Fruit fly (Drosophila melanogaster) whole organism, embryonic: ENCODE results near the gene CG12519.

Source experiments
- Atf6 ChIP-seq: fragments of 200-800 bp; sonication (Bioruptor generic); IDR thresholded peaks from 2 replicates; pipeline ENCODE4 v1.3.6; 2022; ENCODE audit warnings: missing biosample characterization, missing genetic modification characterization
- BEAF-32 ChIP-seq: fragments of 200-800 bp; sonication (Bioruptor generic); optimal IDR thresholded peaks from 3 replicates; lab custom pipeline; 2017; ENCODE audit warnings: missing biosample characterization, missing genetic modification characterization, mild to moderate bottlenecking, moderate library complexity, missing genetic modification reagents
- Bteb2 ChIP-seq: fragments of 200-800 bp; sonication (Bioruptor generic); optimal IDR thresholded peaks from 2 replicates; lab custom pipeline; 2016; ENCODE audit warnings: missing biosample characterization, missing genetic modification characterization
- CG1024 ChIP-seq: fragments of 200-800 bp; sonication (Bioruptor generic); IDR thresholded peaks from 2 replicates; pipeline ENCODE4 v1.3.6; 2022; ENCODE audit warnings: missing biosample characterization, missing genetic modification characterization
- CG10543 ChIP-seq: fragments of 200-800 bp; sonication (Bioruptor generic); optimal IDR thresholded peaks from 3 replicates; lab custom pipeline; 2017; ENCODE audit warnings: missing biosample characterization, mild to moderate bottlenecking, missing genetic modification characterization, moderate library complexity
- CG11085 ChIP-seq: fragments of 200-800 bp; sonication (Bioruptor generic); IDR thresholded peaks from 2 replicates; pipeline ENCODE4 v1.3.6; 2022; ENCODE audit warnings: missing biosample characterization, missing genetic modification characterization
- CG11093 ChIP-seq: fragments of 200-800 bp; sonication (Bioruptor generic); IDR thresholded peaks from 3 replicates; pipeline ENCODE4 v1.3.6; 2022; ENCODE audit warnings: missing biosample characterization, missing genetic modification characterization
- CG11504 ChIP-seq: fragments of 200-800 bp; sonication (Bioruptor generic); optimal IDR thresholded peaks from 3 replicates; lab custom pipeline; 2019; ENCODE audit warnings: missing biosample characterization, mild to moderate bottlenecking, missing genetic modification characterization, moderate library complexity
- CG11696 ChIP-seq: fragments of 200-800 bp; sonication (Bioruptor generic); IDR thresholded peaks from 2 replicates; pipeline ENCODE4 v1.3.6; 2022; ENCODE audit warnings: missing biosample characterization, missing genetic modification characterization
- CG12236 ChIP-seq: fragments of 200-800 bp; sonication (Bioruptor generic); optimal IDR thresholded peaks from 2 replicates; lab custom pipeline; 2016; ENCODE audit warnings: missing biosample characterization, missing genetic modification characterization
- CG13894 ChIP-seq: fragments of 200-800 bp; sonication (Bioruptor generic); optimal IDR thresholded peaks from 3 replicates; lab custom pipeline; 2018; ENCODE audit warnings: missing biosample characterization, mild to moderate bottlenecking, missing genetic modification characterization, moderate library complexity
- CG14441 ChIP-seq: fragments of 200-800 bp; sonication (Bioruptor generic); IDR thresholded peaks from 2 replicates; pipeline ENCODE4 v1.3.6; 2022; ENCODE audit warnings: missing biosample characterization, missing genetic modification characterization
- CG15514 ChIP-seq: fragments of 200-800 bp; sonication (Bioruptor generic); optimal IDR thresholded peaks from 3 replicates; lab custom pipeline; 2017; ENCODE audit warnings: missing biosample characterization, missing genetic modification characterization, mild to moderate bottlenecking, moderate library complexity, missing genetic modification reagents
- CG15601 ChIP-seq: fragments of 200-800 bp; sonication (Bioruptor generic); optimal IDR thresholded peaks from 3 replicates; lab custom pipeline; 2019; ENCODE audit warnings: missing biosample characterization, mild to moderate bottlenecking, missing genetic modification characterization, moderate library complexity
- CG1603 ChIP-seq: fragments of 200-800 bp; sonication (Bioruptor generic); optimal IDR thresholded peaks from 2 replicates; lab custom pipeline; 2019; ENCODE audit warnings: missing biosample characterization, mild to moderate bottlenecking, missing genetic modification characterization, moderate library complexity
- CG17359 ChIP-seq: fragments of 200-800 bp; sonication (Bioruptor generic); optimal IDR thresholded peaks from 3 replicates; lab custom pipeline; 2018; ENCODE audit warnings: missing biosample characterization, mild to moderate bottlenecking, missing genetic modification characterization, moderate library complexity
- CG18764 ChIP-seq: fragments of 200-800 bp; sonication (Bioruptor generic); optimal IDR thresholded peaks from 3 replicates; lab custom pipeline; 2016; ENCODE audit warnings: missing biosample characterization, missing genetic modification characterization
- CG2875 ChIP-seq: fragments of 200-800 bp; sonication (Bioruptor generic); optimal IDR thresholded peaks from 2 replicates; lab custom pipeline; 2017; ENCODE audit warnings: missing biosample characterization, mild to moderate bottlenecking, missing genetic modification characterization, missing genetic modification reagents
- CG2889 ChIP-seq: fragments of 200-800 bp; sonication (Bioruptor generic); IDR thresholded peaks from 3 replicates; pipeline ENCODE4 v1.3.6; 2022; ENCODE audit warnings: missing biosample characterization, missing genetic modification characterization
- CG33213 ChIP-seq: fragments of 200-800 bp; sonication (Bioruptor generic); optimal IDR thresholded peaks from 3 replicates; lab custom pipeline; 2016; ENCODE audit warnings: missing biosample characterization, missing genetic modification characterization
- CG34376 ChIP-seq: fragments of 200-800 bp; sonication (Bioruptor generic); optimal IDR thresholded peaks from 2 replicates; lab custom pipeline; 2018; ENCODE audit warnings: missing biosample characterization, mild to moderate bottlenecking, missing genetic modification characterization
- CG6175 ChIP-seq: fragments of 200-800 bp; sonication (Bioruptor generic); IDR thresholded peaks from 3 replicates; pipeline ENCODE4 v1.3.6; 2022; ENCODE audit warnings: missing biosample characterization, missing genetic modification characterization
- CG6689 ChIP-seq: fragments of 200-800 bp; sonication (Bioruptor generic); IDR thresholded peaks from 2 replicates; pipeline ENCODE4 v1.3.6; 2022; ENCODE audit warnings: missing biosample characterization, missing genetic modification characterization
- CG7271 ChIP-seq: fragments of 200-800 bp; sonication (Bioruptor generic); optimal IDR thresholded peaks from 2 replicates; lab custom pipeline; 2018; ENCODE audit warnings: missing biosample characterization, mild to moderate bottlenecking, missing genetic modification characterization, moderate library complexity
- Chrac-16 ChIP-seq: fragments of 200-800 bp; sonication (Bioruptor generic); optimal IDR thresholded peaks from 3 replicates; lab custom pipeline; 2016; ENCODE audit warnings: missing biosample characterization, missing genetic modification characterization
- Dad ChIP-seq: fragments of 200-800 bp; sonication (Bioruptor generic); optimal IDR thresholded peaks from 3 replicates; lab custom pipeline; 2016; ENCODE audit warnings: missing biosample characterization, missing genetic modification characterization
- Dfd ChIP-seq, 2 experiments: fragments of >200 bp; optimal IDR thresholded peaks; 2 replicates each; lab custom pipeline; 2017; ENCODE audit warnings: missing biosample characterization in 2 of 2, missing genetic modification characterization in 2 of 2
- Eip74EF ChIP-seq, 2 experiments: fragments of 200-800 bp in 1 of 2; fragments of >200 bp in 1 of 2; sonication (Bioruptor generic) in 1 of 2; optimal IDR thresholded peaks; 2 replicates each; lab custom pipeline; 2017 to 2019; ENCODE audit warnings: missing biosample characterization in 2 of 2, missing genetic modification characterization in 2 of 2, mild to moderate bottlenecking in 1 of 2, moderate library complexity in 1 of 2
- H2.0 ChIP-seq: fragments of 200-800 bp; sonication (Bioruptor generic); IDR thresholded peaks from 2 replicates; pipeline ENCODE4 v1.3.6; 2022; ENCODE audit warnings: missing biosample characterization, missing genetic modification characterization
- MBD-R2 ChIP-seq: fragments of 200-800 bp; sonication (Bioruptor generic); IDR thresholded peaks from 2 replicates; pipeline ENCODE4 v1.3.6; 2022; ENCODE audit warnings: missing biosample characterization, missing genetic modification characterization
- Nf-YC ChIP-seq: fragments of 200-800 bp; optimal IDR thresholded peaks from 3 replicates; lab custom pipeline; 2019; ENCODE audit warnings: missing biosample characterization, mild to moderate bottlenecking, missing genetic modification characterization, moderate library complexity
- Optix ChIP-seq: fragments of 200-800 bp; sonication (Bioruptor generic); IDR thresholded peaks from 3 replicates; pipeline ENCODE4 v1.3.6; 2022; ENCODE audit warnings: missing biosample characterization, missing genetic modification characterization
- Pdp1 ChIP-seq, 2 experiments: fragments of 200-800 bp; sonication (Bioruptor generic); optimal IDR thresholded peaks; 3 replicates each; lab custom pipeline; 2016; ENCODE audit warnings: missing biosample characterization in 2 of 2, missing genetic modification characterization in 2 of 2, mild to moderate bottlenecking in 1 of 2, moderate library complexity in 1 of 2
- YL-1 ChIP-seq: fragments of 200-800 bp; sonication (Bioruptor generic); optimal IDR thresholded peaks from 3 replicates; lab custom pipeline; 2017; ENCODE audit warnings: missing biosample characterization, mild to moderate bottlenecking, missing genetic modification characterization
- bab2 ChIP-seq: fragments of 200-800 bp; sonication (Bioruptor generic); optimal IDR thresholded peaks from 2 replicates; lab custom pipeline; 2016; ENCODE audit warnings: missing biosample characterization, missing genetic modification characterization
- bowl ChIP-seq: fragments of 200-800 bp; sonication (Bioruptor generic); IDR thresholded peaks from 2 replicates; pipeline ENCODE4 v1.3.6; 2022; ENCODE audit warnings: missing biosample characterization, missing genetic modification characterization
- br ChIP-seq: fragments of >200 bp; optimal IDR thresholded peaks from 2 replicates; lab custom pipeline; 2017
- cwo ChIP-seq: fragments of 200-800 bp; sonication (Bioruptor generic); optimal IDR thresholded peaks from 3 replicates; lab custom pipeline; 2017; ENCODE audit warnings: missing biosample characterization, missing genetic modification characterization, mild to moderate bottlenecking, moderate library complexity, missing genetic modification reagents
- dmrt99B ChIP-seq: fragments of 200-800 bp; sonication (Bioruptor generic); optimal IDR thresholded peaks from 2 replicates; lab custom pipeline; 2018; ENCODE audit warnings: missing biosample characterization, mild to moderate bottlenecking, missing genetic modification characterization, moderate library complexity
- her ChIP-seq: fragments of 200-800 bp; sonication (Bioruptor generic); optimal IDR thresholded peaks from 2 replicates; lab custom pipeline; 2016; ENCODE audit warnings: missing biosample characterization, missing genetic modification characterization
- insv ChIP-seq, 2 experiments: fragments of 200-800 bp; sonication (Bioruptor generic); optimal IDR thresholded peaks; 3 replicates each; lab custom pipeline; 2016 to 2018; ENCODE audit warnings: missing biosample characterization in 2 of 2, missing genetic modification characterization in 2 of 2
- jumu ChIP-seq: fragments of 200-800 bp; sonication (Bioruptor generic); optimal IDR thresholded peaks from 3 replicates; lab custom pipeline; 2016; ENCODE audit warnings: missing biosample characterization, missing genetic modification characterization
- mam ChIP-seq: fragments of 200-800 bp; sonication (Bioruptor generic); optimal IDR thresholded peaks from 3 replicates; lab custom pipeline; 2016; ENCODE audit warnings: missing biosample characterization, missing genetic modification characterization
- nmo ChIP-seq: fragments of 200-800 bp; sonication (Bioruptor generic); optimal IDR thresholded peaks from 2 replicates; lab custom pipeline; 2018; ENCODE audit warnings: missing biosample characterization, mild to moderate bottlenecking, missing genetic modification characterization, moderate library complexity
- onecut ChIP-seq: fragments of 200-800 bp; sonication (Bioruptor generic); IDR thresholded peaks from 2 replicates; pipeline ENCODE4 v1.3.6; 2022; ENCODE audit warnings: missing biosample characterization, missing genetic modification characterization
- pan ChIP-seq, 4 experiments: fragments of >200 bp in 3 of 4; fragments of 200-800 bp in 1 of 4; sonication (Bioruptor generic) in 1 of 4; optimal IDR thresholded peaks in 3 of 4; IDR thresholded peaks in 1 of 4; 2 replicates each; pipeline versions ENCODE4 v1.3.6 to Lab custom; 2017 to 2022; ENCODE audit warnings: missing biosample characterization in 2 of 4, missing genetic modification characterization in 2 of 4, mixed read lengths in 1 of 4
- pita ChIP-seq: fragments of 200-800 bp; sonication (Bioruptor generic); optimal IDR thresholded peaks from 2 replicates; lab custom pipeline; 2017; ENCODE audit warnings: missing biosample characterization, mild to moderate bottlenecking, missing genetic modification characterization
- psq ChIP-seq: fragments of 200-800 bp; sonication (Bioruptor generic); optimal IDR thresholded peaks from 2 replicates; lab custom pipeline; 2017; ENCODE audit warnings: missing biosample characterization, missing genetic modification characterization
- sd ChIP-seq: fragments of 200-800 bp; sonication (Bioruptor generic); optimal IDR thresholded peaks from 3 replicates; lab custom pipeline; 2018; ENCODE audit warnings: missing biosample characterization, mild to moderate bottlenecking, missing genetic modification characterization, moderate library complexity
- stc ChIP-seq: fragments of 200-800 bp; sonication (Bioruptor generic); IDR thresholded peaks from 2 replicates; pipeline ENCODE4 v1.3.6; 2022; ENCODE audit warnings: missing biosample characterization, missing genetic modification characterization
- vfl ChIP-seq: fragments of 200-800 bp; sonication (Bioruptor generic); optimal IDR thresholded peaks from 2 replicates; lab custom pipeline; 2016; ENCODE audit warnings: missing biosample characterization, missing genetic modification characterization

CG12519 gene

DNA sequence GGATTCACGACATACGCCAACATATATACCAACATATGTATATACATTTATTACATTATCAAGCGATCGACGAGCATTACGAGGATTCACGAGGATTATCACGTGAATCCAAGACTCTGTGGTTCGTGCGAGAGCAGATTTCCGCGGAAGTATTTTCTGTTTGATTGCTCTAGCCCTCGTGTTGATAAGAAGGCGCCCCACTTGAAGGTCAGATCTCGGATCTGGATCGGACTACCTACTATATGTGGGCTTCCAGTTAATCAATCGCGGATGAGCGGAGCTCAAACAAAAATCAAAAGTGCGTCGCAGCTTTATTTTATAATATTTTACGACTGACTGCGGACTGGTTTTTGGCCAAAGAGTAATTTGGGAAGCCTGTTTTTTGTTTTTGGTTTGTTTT, 22.7 kb downstream of the CG12519 start:
- no peak for TF ChIP-seq CG18764 (GFP tag; lab: Kevin White, UChicago)
- TF ChIP-seq BEAF-32 (GFP tag; lab: Kevin White, UChicago) = no peak
- no peak for TF ChIP-seq Optix
- TF ChIP-seq CG6689 (GFP tag; lab: Robert Waterston, UW) = no peak
- peak; percentile 69 for TF ChIP-seq cwo (GFP tag; lab: Kevin White, UChicago)
- no peak for TF ChIP-seq pan (optimal IDR thresholded peaks at IDR 0.05; lab: Kevin White, UChicago)
- TF ChIP-seq pan (GFP tag; optimal IDR thresholded peaks at IDR 0.05 in 1 of 2, IDR thresholded peaks at IDR 0.05 in 1 of 2) = no peak
- TF ChIP-seq sd (tag; lab: Kevin White, UChicago) = no peak
- TF ChIP-seq insv (GFP tag; optimal IDR thresholded peaks at IDR 0.05; lab: Kevin White, UChicago) = no peak
- TF ChIP-seq dmrt99B (tag; lab: Kevin White, UChicago) = no peak
- no peak for TF ChIP-seq CG7271 (tag; lab: Kevin White, UChicago)
- no peak for TF ChIP-seq CG2875 (GFP tag; lab: Kevin White, UChicago)
- TF ChIP-seq Pdp1 (GFP tag; optimal IDR thresholded peaks at IDR 0.05; lab: Kevin White, UChicago) = peak in 1 of 2 experiments; percentile 8
- no peak for TF ChIP-seq br (lab: Kevin White, UChicago)
- peak; percentile 62 for TF ChIP-seq CG34376 (GFP tag; lab: Kevin White, UChicago)
- no peak for TF ChIP-seq mam (GFP tag; lab: Kevin White, UChicago)
- TF ChIP-seq CG33213 (GFP tag; lab: Kevin White, UChicago) = no peak
- TF ChIP-seq Dad = no peak
- no peak for TF ChIP-seq CG14441
- peak; percentile 49 for TF ChIP-seq CG15514 (GFP tag; lab: Kevin White, UChicago)
- no peak for TF ChIP-seq CG11093 (GFP tag; lab: Robert Waterston, UW)
- no peak for TF ChIP-seq MBD-R2 (GFP tag; lab: Robert Waterston, UW)
- TF ChIP-seq H2.0 (GFP tag; lab: Robert Waterston, UW) = no peak
- TF ChIP-seq stc (GFP tag; lab: Robert Waterston, UW) = no peak
- peak; percentile 81 for TF ChIP-seq CG13894 (tag; lab: Kevin White, UChicago)
- TF ChIP-seq CG2889 (GFP tag; lab: Robert Waterston, UW) = no peak
- no peak for TF ChIP-seq bowl
- peak in 1 of 2 experiments; percentile 10 for TF ChIP-seq Eip74EF (GFP tag; optimal IDR thresholded peaks at IDR 0.05; lab: Kevin White, UChicago)
- no peak for TF ChIP-seq Nf-YC (tag; lab: Kevin White, UChicago)
- TF ChIP-seq CG1603 = no peak
- no peak for TF ChIP-seq Atf6 (GFP tag; lab: Robert Waterston, UW)
- TF ChIP-seq nmo = no peak
- no peak for TF ChIP-seq pita (GFP tag; lab: Kevin White, UChicago)
- no peak for TF ChIP-seq CG11085 (GFP tag; lab: Robert Waterston, UW)
- no peak for TF ChIP-seq CG6175 (GFP tag; lab: Robert Waterston, UW)
- TF ChIP-seq vfl = no peak
- TF ChIP-seq CG11504 = no peak
- TF ChIP-seq YL-1 (GFP tag; lab: Kevin White, UChicago) = no peak
- no peak for TF ChIP-seq CG17359
- no peak for TF ChIP-seq CG15601 (tag; lab: Kevin White, UChicago)
- no peak for TF ChIP-seq CG11696 (GFP tag; lab: Robert Waterston, UW)
- no peak for TF ChIP-seq onecut (GFP tag; lab: Robert Waterston, UW)
- TF ChIP-seq jumu (GFP tag; lab: Kevin White, UChicago) = no peak
- no peak for TF ChIP-seq Dfd (GFP tag; optimal IDR thresholded peaks at IDR 0.05; lab: Kevin White, UChicago)
- TF ChIP-seq CG12236 = no peak
- no peak for TF ChIP-seq bab2 (GFP tag; lab: Kevin White, UChicago)
- no peak for TF ChIP-seq psq
- no peak for TF ChIP-seq her (GFP tag; lab: Kevin White, UChicago)
- TF ChIP-seq CG10543 (GFP tag; lab: Kevin White, UChicago) = peak; percentile 11
- no peak for TF ChIP-seq Bteb2 (GFP tag; lab: Kevin White, UChicago)
- no peak for TF ChIP-seq Chrac-16 (GFP tag; lab: Kevin White, UChicago)
- no peak for TF ChIP-seq CG1024 (GFP tag; lab: Robert Waterston, UW)
